Fruit fly (Drosophila melanogaster) whole organism, adult: ENCODE results near the gene CG7381.

Source experiments
- CG12768 ChIP-seq: fragments of 200-800 bp; sonication (Bioruptor generic); optimal IDR thresholded peaks from 2 replicates; lab custom pipeline; 2017; ENCODE audit warnings: missing biosample characterization, missing genetic modification characterization, mild to moderate bottlenecking, moderate library complexity, missing genetic modification reagents
- CG5204 ChIP-seq: fragments of 200-800 bp; sonication (Bioruptor generic); optimal IDR thresholded peaks from 2 replicates; lab custom pipeline; 2016; ENCODE audit warnings: missing biosample characterization, missing genetic modification characterization
- Mnt ChIP-seq: fragments of 200-800 bp; sonication (Bioruptor generic); optimal IDR thresholded peaks from 2 replicates; lab custom pipeline; 2016; ENCODE audit warnings: missing biosample characterization, mild to moderate bottlenecking, missing genetic modification characterization
- cic ChIP-seq: fragments of 200-800 bp; sonication (Bioruptor generic); optimal IDR thresholded peaks from 2 replicates; lab custom pipeline; 2017; ENCODE audit warnings: missing biosample characterization, mild to moderate bottlenecking, missing genetic modification characterization, moderate library complexity
- toe ChIP-seq: fragments of 200-800 bp; sonication (Bioruptor generic); optimal IDR thresholded peaks from 2 replicates; lab custom pipeline; 2016; ENCODE audit warnings: missing biosample characterization, missing genetic modification characterization

DNA sequence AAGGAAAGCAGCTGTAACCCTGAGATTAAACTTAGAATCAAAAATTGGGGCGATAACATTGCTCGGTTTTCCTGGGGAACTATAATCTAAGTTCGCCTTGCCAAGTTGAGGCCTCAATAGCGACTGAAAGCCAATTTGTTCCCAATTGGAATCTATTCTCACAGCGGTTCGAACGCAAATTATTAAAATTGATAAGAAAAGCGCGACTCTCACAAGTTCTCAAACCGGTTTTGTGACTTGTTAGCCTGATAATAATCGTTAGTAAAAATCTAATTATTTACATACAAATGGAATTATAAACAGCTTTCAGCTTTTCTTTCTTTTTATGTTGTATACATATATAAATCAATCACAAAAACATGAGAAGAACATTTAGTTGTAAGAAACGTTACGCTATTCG, 17.8 kb upstream of the CG7381 start, which contains the start of gene yellow-f2:
- TF ChIP-seq Mnt (GFP tag; lab: Kevin White, UChicago) (no peak), toe (GFP tag; lab: Kevin White, UChicago) (no peak), CG5204 (GFP tag; lab: Kevin White, UChicago) (no peak), cic (GFP tag; lab: Kevin White, UChicago) (no peak), CG12768 (GFP tag; lab: Kevin White, UChicago) (no peak)
